Worm (Caenorhabditis elegans) whole organism, L1 larva: ENCODE data around the gene ric-3.

Experiments
- ceh-8 ChIP-seq: fragments of 200-800 bp; sonication (Bioruptor generic); optimal IDR thresholded peaks from 2 replicates; lab custom pipeline; 2018; ENCODE audit warnings: mild to moderate bottlenecking, missing genetic modification characterization, moderate library complexity, missing compliant biosample characterization
- ceh-88 ChIP-seq: fragments of 200-800 bp; sonication (Bioruptor generic); IDR thresholded peaks from 2 replicates; pipeline ENCODE4 v1.3.6; 2022; ENCODE audit warnings: missing genetic modification characterization, missing compliant biosample characterization
- hpl-2 ChIP-seq: fragments of 150-350 bp; optimal IDR thresholded peaks from 2 replicates; lab custom pipeline; 2014; ENCODE audit warnings: missing biosample characterization, missing genetic modification reagents, missing genetic modification characterization
- lin-39 ChIP-seq: fragments of 150-350 bp; optimal IDR thresholded peaks from 2 replicates; lab custom pipeline; 2014; ENCODE audit warnings: missing biosample characterization, missing genetic modification reagents, missing genetic modification characterization
- lsy-2 ChIP-seq, 2 experiments: fragments of 150-350 bp; optimal IDR thresholded peaks; 2 replicates each; lab custom pipeline; 2014; ENCODE audit warnings: missing biosample characterization in 2 of 2, missing genetic modification characterization in 2 of 2
- mdl-1 ChIP-seq, 2 experiments: fragments of 150-350 bp; optimal IDR thresholded peaks; 2 replicates each; lab custom pipeline; 2014 to 2017; ENCODE audit warnings: missing biosample characterization in 2 of 2, missing genetic modification characterization in 2 of 2, inconsistent platforms in 1 of 2
- nhr-237 ChIP-seq: fragments of 150-350 bp; optimal IDR thresholded peaks from 2 replicates; lab custom pipeline; 2014; ENCODE audit warnings: missing biosample characterization, missing genetic modification characterization
- nhr-47 ChIP-seq: sonication (generic microtip); optimal IDR thresholded peaks from 2 replicates; lab custom pipeline; 2016; ENCODE audit warnings: mild to moderate bottlenecking, missing genetic modification characterization, moderate library complexity, missing compliant biosample characterization
- snpc-4 ChIP-seq: fragments of 150-350 bp; optimal IDR thresholded peaks from 2 replicates; lab custom pipeline; 2014; ENCODE audit warnings: missing biosample characterization, missing genetic modification characterization
- tbx-2 ChIP-seq: sonication (generic microtip); optimal IDR thresholded peaks from 2 replicates; lab custom pipeline; 2016; ENCODE audit warnings: missing genetic modification characterization, missing compliant biosample characterization
- unc-130 ChIP-seq: fragments of 150-350 bp; optimal IDR thresholded peaks from 2 replicates; lab custom pipeline; 2017; ENCODE audit warnings: missing biosample characterization, missing genetic modification characterization, inconsistent platforms
- unc-30 ChIP-seq: sonication (generic microtip); optimal IDR thresholded peaks from 2 replicates; lab custom pipeline; 2017; ENCODE audit warnings: missing biosample characterization, missing genetic modification characterization
- unc-62 ChIP-seq: fragments of 150-350 bp; optimal IDR thresholded peaks from 2 replicates; lab custom pipeline; 2014; ENCODE audit warnings: missing biosample characterization, missing genetic modification reagents, missing genetic modification characterization

ce11 chrIV:7790801-7791588, 27.1 kb upstream of the ric-3 start, which contains the start of gene rsp-6:
- peak; percentile 76 for TF ChIP-seq nhr-237
- TF ChIP-seq unc-30 (tag; lab: Kevin White, UChicago): no peak
- TF ChIP-seq ceh-88 (GFP tag; lab: Robert Waterston, UW): peak; percentile 65
- TF ChIP-seq tbx-2 (tag; lab: Kevin White, UChicago): peak; percentile 88
- peak; percentile 87 for TF ChIP-seq unc-130 (tag; lab: Kevin White, UChicago)
- TF ChIP-seq lsy-2 (tag; optimal IDR thresholded peaks at IDR 0.05; lab: Kevin White, UChicago): peak; percentile 98 to 99
- TF ChIP-seq lin-39 (tag; lab: Kevin White, UChicago): peak; percentile 50
- no peak for TF ChIP-seq hpl-2 (GFP tag; lab: Kevin White, UChicago)
- peak; percentile 87 for TF ChIP-seq nhr-47 (tag; lab: Kevin White, UChicago)
- peak; percentile 10 for TF ChIP-seq snpc-4 (tag; lab: Kevin White, UChicago)
- no peak for TF ChIP-seq unc-62 (GFP tag; lab: Kevin White, UChicago)
- no peak for TF ChIP-seq ceh-8
- peak in 1 of 2 experiments; percentile 89 for TF ChIP-seq mdl-1 (tag; optimal IDR thresholded peaks at IDR 0.05; lab: Kevin White, UChicago)
